Worm (Caenorhabditis elegans) whole organism, young adult: ENCODE results near the gene his-48.

Experiments used
- B0019.2 ChIP-seq: fragments of 200-800 bp; sonication (Bioruptor generic); conservative IDR thresholded peaks from 2 replicates; pipeline ENCODE4 v1.3.6; 2022; ENCODE audit warnings: missing genetic modification reagents, missing genetic modification characterization, missing compliant biosample characterization
- F10E7.11 ChIP-seq: sonication (generic microtip); optimal IDR thresholded peaks from 2 replicates; lab custom pipeline; 2017; ENCODE audit warnings: mild to moderate bottlenecking, missing genetic modification characterization, moderate library complexity, missing compliant biosample characterization
- F22D6.2 ChIP-seq: sonication (generic microtip); optimal IDR thresholded peaks from 2 replicates; lab custom pipeline; 2016; ENCODE audit warnings: mild to moderate bottlenecking, missing genetic modification characterization, missing compliant biosample characterization
- F37B4.10 ChIP-seq: fragments of 200-800 bp; sonication (Bioruptor generic); IDR thresholded peaks from 2 replicates; pipeline ENCODE4 v1.3.6; 2022; ENCODE audit warnings: missing genetic modification characterization, missing compliant biosample characterization
- F39B2.1 ChIP-seq: fragments of 200-800 bp; sonication (Bioruptor generic); IDR thresholded peaks from 2 replicates; pipeline ENCODE4 v1.3.6; 2022; ENCODE audit warnings: missing genetic modification reagents, missing genetic modification characterization, missing compliant biosample characterization
- F52B5.7 ChIP-seq: sonication (generic microtip); optimal IDR thresholded peaks from 2 replicates; lab custom pipeline; 2016; ENCODE audit warnings: mild to moderate bottlenecking, missing genetic modification characterization, missing compliant biosample characterization
- F55B11.4 ChIP-seq: sonication (generic microtip); optimal IDR thresholded peaks from 2 replicates; lab custom pipeline; 2016; ENCODE audit warnings: missing compliant biosample characterization, missing genetic modification characterization, borderline replicate concordance; ENCODE audit not compliant: insufficient read depth
- K12H6.12 ChIP-seq: fragments of 200-800 bp; sonication (Bioruptor generic); optimal IDR thresholded peaks from 2 replicates; lab custom pipeline; 2018; ENCODE audit warnings: mild to moderate bottlenecking, missing genetic modification characterization, missing compliant biosample characterization
- Y53G8AR.9 ChIP-seq: fragments of 200-800 bp; sonication (Bioruptor generic); conservative IDR thresholded peaks from 2 replicates; pipeline ENCODE4 v1.3.6; 2022; ENCODE audit warnings: missing genetic modification reagents, missing genetic modification characterization, missing compliant biosample characterization
- Y67H2A.10 ChIP-seq: fragments of 200-800 bp; sonication (Bioruptor generic); conservative IDR thresholded peaks from 2 replicates; pipeline ENCODE4 v1.3.6; 2022; ENCODE audit warnings: missing genetic modification reagents, missing genetic modification characterization, missing compliant biosample characterization
- ZK185.1 ChIP-seq: sonication (generic microtip); optimal IDR thresholded peaks from 2 replicates; lab custom pipeline; 2016; ENCODE audit warnings: mild to moderate bottlenecking, missing genetic modification characterization, missing compliant biosample characterization; ENCODE audit not compliant: poor library complexity, severe bottlenecking
- akir-1 ChIP-seq: fragments of 200-800 bp; sonication (Bioruptor generic); optimal IDR thresholded peaks from 2 replicates; lab custom pipeline; 2018; ENCODE audit warnings: mild to moderate bottlenecking, missing genetic modification characterization, moderate library complexity, missing compliant biosample characterization
- attf-3 ChIP-seq: fragments of 200-800 bp; sonication (Bioruptor generic); conservative IDR thresholded peaks from 2 replicates; pipeline ENCODE4 v1.3.6; 2022; ENCODE audit warnings: missing genetic modification reagents, missing genetic modification characterization, missing compliant biosample characterization
- attf-5 ChIP-seq: fragments of 200-800 bp; sonication (Bioruptor generic); optimal IDR thresholded peaks from 2 replicates; lab custom pipeline; 2018; ENCODE audit warnings: mild to moderate bottlenecking, missing genetic modification characterization, missing compliant biosample characterization
- attf-6 ChIP-seq: fragments of 200-800 bp; sonication (Bioruptor generic); IDR thresholded peaks from 2 replicates; pipeline ENCODE4 v1.3.6; 2022; ENCODE audit warnings: missing genetic modification reagents, missing genetic modification characterization, missing compliant biosample characterization
- bed-2 ChIP-seq: fragments of 200-800 bp; sonication (Bioruptor generic); IDR thresholded peaks from 2 replicates; pipeline ENCODE4 v1.3.6; 2022; ENCODE audit warnings: missing genetic modification reagents, missing genetic modification characterization, missing compliant biosample characterization
- ceh-100 ChIP-seq: fragments of 200-800 bp; sonication (Bioruptor generic); IDR thresholded peaks from 2 replicates; pipeline ENCODE4 v1.3.6; 2022; ENCODE audit warnings: missing genetic modification reagents, missing genetic modification characterization, missing compliant biosample characterization
- chd-7 ChIP-seq: sonication (generic microtip); optimal IDR thresholded peaks from 2 replicates; lab custom pipeline; 2016; ENCODE audit warnings: mild to moderate bottlenecking, missing genetic modification characterization, moderate library complexity, missing compliant biosample characterization
- die-1 ChIP-seq: sonication (generic microtip); optimal IDR thresholded peaks from 2 replicates; lab custom pipeline; 2016; ENCODE audit warnings: missing genotype, mild to moderate bottlenecking, missing genetic modification characterization, missing compliant biosample characterization
- efl-1 ChIP-seq: fragments of 150-350 bp; optimal IDR thresholded peaks from 2 replicates; lab custom pipeline; 2014; ENCODE audit warnings: missing biosample characterization, missing genetic modification reagents, missing genetic modification characterization
- egl-44 ChIP-seq: fragments of 200-800 bp; sonication (Bioruptor generic); IDR thresholded peaks from 2 replicates; pipeline ENCODE4 v1.3.6; 2022; ENCODE audit warnings: missing genetic modification reagents, missing genetic modification characterization, missing compliant biosample characterization
- egrh-3 ChIP-seq: fragments of 200-800 bp; sonication (Bioruptor generic); IDR thresholded peaks from 2 replicates; pipeline ENCODE4 v1.3.6; 2022; ENCODE audit warnings: missing genetic modification reagents, missing genetic modification characterization, missing compliant biosample characterization
- ekl-4 ChIP-seq: fragments of 200-800 bp; sonication (Bioruptor generic); IDR thresholded peaks from 2 replicates; pipeline ENCODE4 v1.3.6; 2022; ENCODE audit warnings: missing genetic modification reagents, missing genetic modification characterization, missing compliant biosample characterization
- ets-4 ChIP-seq: fragments of 200-800 bp; sonication (Bioruptor generic); optimal IDR thresholded peaks from 2 replicates; lab custom pipeline; 2018; ENCODE audit warnings: mild to moderate bottlenecking, missing genetic modification characterization, missing compliant biosample characterization
- gei-17 ChIP-seq: fragments of 200-800 bp; sonication (Bioruptor generic); optimal IDR thresholded peaks from 2 replicates; lab custom pipeline; 2018; ENCODE audit warnings: mild to moderate bottlenecking, missing genetic modification characterization, missing compliant biosample characterization
- him-1 ChIP-seq: sonication (generic microtip); optimal IDR thresholded peaks from 2 replicates; lab custom pipeline; 2016; ENCODE audit warnings: missing genotype, missing genetic modification reagents, missing genetic modification characterization, missing compliant biosample characterization
- hmg-20 ChIP-seq: fragments of 200-800 bp; sonication (Bioruptor generic); IDR thresholded peaks from 2 replicates; pipeline ENCODE4 v1.3.6; 2022; ENCODE audit warnings: missing genetic modification reagents, missing genetic modification characterization, missing compliant biosample characterization
- hrde-1 ChIP-seq: sonication (generic microtip); optimal IDR thresholded peaks from 2 replicates; lab custom pipeline; 2016; ENCODE audit warnings: missing genetic modification characterization, mild to moderate bottlenecking, missing compliant biosample characterization, moderate library complexity, missing genotype, missing genetic modification reagents, borderline replicate concordance
- let-526 ChIP-seq: fragments of 200-800 bp; sonication (Bioruptor generic); IDR thresholded peaks from 2 replicates; pipeline ENCODE4 v1.3.6; 2022; ENCODE audit warnings: missing genetic modification reagents, missing genetic modification characterization, missing compliant biosample characterization
- madf-10 ChIP-seq: sonication (generic microtip); optimal IDR thresholded peaks from 2 replicates; lab custom pipeline; 2016; ENCODE audit warnings: mild to moderate bottlenecking, missing genetic modification characterization, missing compliant biosample characterization
- madf-3 ChIP-seq: fragments of 200-800 bp; sonication (Bioruptor generic); IDR thresholded peaks from 2 replicates; pipeline ENCODE4 v1.3.6; 2022; ENCODE audit warnings: missing genetic modification reagents, missing genetic modification characterization, missing compliant biosample characterization
- mes-4 ChIP-seq: sonication (generic microtip); optimal IDR thresholded peaks from 2 replicates; lab custom pipeline; 2016; ENCODE audit warnings: missing genotype, missing genetic modification characterization, missing compliant biosample characterization
- nfya-2 ChIP-seq: fragments of 200-800 bp; sonication (Bioruptor generic); IDR thresholded peaks from 2 replicates; pipeline ENCODE4 v1.3.6; 2022; ENCODE audit warnings: missing genetic modification reagents, missing genetic modification characterization, missing compliant biosample characterization
- nhr-80 ChIP-seq: sonication (generic microtip); optimal IDR thresholded peaks from 2 replicates; lab custom pipeline; 2016; ENCODE audit warnings: missing genetic modification characterization, missing compliant biosample characterization
- rcor-1 ChIP-seq: fragments of 200-800 bp; sonication (Bioruptor generic); IDR thresholded peaks from 2 replicates; pipeline ENCODE4 v1.3.6; 2022; ENCODE audit warnings: missing genetic modification reagents, missing genetic modification characterization, missing compliant biosample characterization
- rec-8 ChIP-seq, 2 experiments: sonication (generic microtip); optimal IDR thresholded peaks; 2 replicates each; lab custom pipeline; 2016; ENCODE audit warnings: mild to moderate bottlenecking in 2 of 2, missing genetic modification characterization in 2 of 2, missing genetic modification reagents in 2 of 2, missing genotype in 2 of 2, missing biosample characterization in 1 of 2, missing compliant biosample characterization in 1 of 2, moderate library complexity in 1 of 2
- sdz-38 ChIP-seq: sonication (generic microtip); optimal IDR thresholded peaks from 2 replicates; lab custom pipeline; 2016; ENCODE audit warnings: missing genotype, missing genetic modification characterization, missing compliant biosample characterization
- sea-2 ChIP-seq: fragments of 200-800 bp; sonication (Bioruptor generic); IDR thresholded peaks from 2 replicates; pipeline ENCODE4 v1.3.6; 2022; ENCODE audit warnings: missing genetic modification characterization, missing compliant biosample characterization
- snpc-1.1 ChIP-seq: sonication (generic microtip); optimal IDR thresholded peaks from 2 replicates; lab custom pipeline; 2017; ENCODE audit warnings: missing genetic modification characterization, mild to moderate bottlenecking, missing compliant biosample characterization, antibody characterized with exemption, moderate library complexity, missing genotype, missing genetic modification reagents; ENCODE audit not compliant: insufficient read depth
- snpc-4 ChIP-seq, 5 experiments: fragments of 150-350 bp in 1 of 5; sonication (generic microtip) in 4 of 5; optimal IDR thresholded peaks; 2 replicates each; lab custom pipeline; 2014 to 2018; ENCODE audit warnings: missing genetic modification characterization in 5 of 5, missing biosample characterization in 3 of 5, antibody characterized with exemption in 2 of 5, mild to moderate bottlenecking in 2 of 5, missing compliant biosample characterization in 2 of 5, missing genotype in 2 of 5, moderate library complexity in 2 of 5, missing genetic modification reagents in 1 of 5
- sptf-2 ChIP-seq: fragments of 200-800 bp; sonication (Bioruptor generic); optimal IDR thresholded peaks from 2 replicates; lab custom pipeline; 2018; ENCODE audit warnings: mild to moderate bottlenecking, missing genetic modification characterization, missing compliant biosample characterization
- tbp1 ChIP-seq: fragments of 200-800 bp; sonication (Bioruptor generic); optimal IDR thresholded peaks from 2 replicates; lab custom pipeline; 2018; ENCODE audit warnings: mild to moderate bottlenecking, missing genetic modification characterization, missing compliant biosample characterization
- xnd-1 ChIP-seq: sonication (generic microtip); optimal IDR thresholded peaks from 2 replicates; lab custom pipeline; 2016; ENCODE audit warnings: missing genotype, missing genetic modification reagents, missing genetic modification characterization, missing compliant biosample characterization
- ztf-18 ChIP-seq: sonication (generic microtip); optimal IDR thresholded peaks from 2 replicates; lab custom pipeline; 2016; ENCODE audit warnings: missing genotype, mild to moderate bottlenecking, missing genetic modification characterization, missing compliant biosample characterization
- ztf-26 ChIP-seq: sonication (generic microtip); optimal IDR thresholded peaks from 2 replicates; lab custom pipeline; 2017; ENCODE audit warnings: missing genetic modification characterization, missing compliant biosample characterization

Gene his-48

ce11 chrIV:11340735-11341443 is 16.3 kb downstream of the his-48 start (continued):
- TF ChIP-seq Y67H2A.10 (GFP tag; lab: Robert Waterston, UW) (no peak), F39B2.1 (peak; percentile 90; the same call in 1 of the 2 replicates), rcor-1 (GFP tag; lab: Robert Waterston, UW) (peak; percentile 37; the same call in 1 of the 2 replicates), madf-10 (tag; lab: Kevin White, UChicago) (no peak), him-1 (tag; lab: Kevin White, UChicago) (peak; percentile 99), ztf-26 (no peak), mes-4 (tag; lab: Kevin White, UChicago) (no peak), Y53G8AR.9 (GFP tag; lab: Robert Waterston, UW) (peak; percentile 63), snpc-1.1 (tag; lab: Kevin White, UChicago) (peak; percentile 6), ztf-18 (tag; lab: Kevin White, UChicago) (no peak), chd-7 (tag; lab: Kevin White, UChicago) (no peak), efl-1 (GFP tag; lab: Kevin White, UChicago) (peak; percentile 2), ZK185.1 (no peak), F55B11.4 (tag; lab: Kevin White, UChicago) (no peak), ekl-4 (0 out of 2 replicates have a peak, but pooled peaks have one; percentile 53), B0019.2 (GFP tag; lab: Robert Waterston, UW) (peak; percentile 49; the same call in 1 of the 2 replicates), let-526 (GFP tag; lab: Robert Waterston, UW) (no peak), madf-3 (GFP tag; lab: Robert Waterston, UW) (0 out of 2 replicates have a peak, but pooled peaks have one; percentile 6), xnd-1 (no peak), gei-17 (no peak), egrh-3 (no peak), hmg-20 (0 out of 2 replicates have a peak, but pooled peaks have one; percentile 2), nhr-80 (no peak), sea-2 (GFP tag; lab: Robert Waterston, UW) (no peak), ceh-100 (GFP tag; lab: Robert Waterston, UW) (peak; percentile 39; the same call in 1 of the 2 replicates), hrde-1 (tag; lab: Kevin White, UChicago) (peak; percentile 93), K12H6.12 (tag; lab: Kevin White, UChicago) (no peak), ets-4 (no peak), F37B4.10 (GFP tag; lab: Robert Waterston, UW) (0 out of 2 replicates have a peak, but pooled peaks have one; percentile 13), sdz-38 (tag; lab: Kevin White, UChicago) (no peak)

- no peak for TF ChIP-seq F22D6.2 (tag; lab: Kevin White, UChicago)
- TF ChIP-seq snpc-1.1 (tag; lab: Kevin White, UChicago), result no peak
- TF ChIP-seq attf-6 (GFP tag; lab: Robert Waterston, UW), result no peak
- TF ChIP-seq attf-3 (GFP tag; lab: Robert Waterston, UW), result no peak
- TF ChIP-seq tbp1 (GFP tag; lab: Kevin White, UChicago), result no peak
- TF ChIP-seq nfya-2, result no peak
- no peak for TF ChIP-seq bed-2 (GFP tag; lab: Robert Waterston, UW)
These were observed 19.7 kb downstream of the his-48 start for ce11 chrIV:11344288-11344687.

- TF ChIP-seq mes-4 (tag; lab: Kevin White, UChicago) (no peak), rec-8 (tag; optimal IDR thresholded peaks at IDR 0.05; lab: Kevin White, UChicago) (no peak), hrde-1 (tag; lab: Kevin White, UChicago) (no peak), F10E7.11 (tag; lab: Kevin White, UChicago) (no peak), attf-5 (no peak), snpc-4 (GFP tag; optimal IDR thresholded peaks at IDR 0.05; lab: Kevin White, UChicago) (no peak), snpc-4 (tag; optimal IDR thresholded peaks at IDR 0.05; lab: Kevin White, UChicago) (no peak), F52B5.7 (no peak), egl-44 (GFP tag; lab: Robert Waterston, UW) (no peak), ZK185.1 (no peak), sptf-2 (GFP tag; lab: Kevin White, UChicago) (no peak), die-1 (tag; lab: Kevin White, UChicago) (no peak), madf-10 (tag; lab: Kevin White, UChicago) (no peak), akir-1 (GFP tag; lab: Kevin White, UChicago) (no peak)
These were observed 22.7 kb downstream of the his-48 start for ce11 chrIV:11347275-11347674.
